Fruit fly (Drosophila melanogaster) Kc167 (cell line): ENCODE measurements around the gene Vps45.

Experiments
- insv ChIP-seq: fragments of >200 bp; optimal IDR thresholded peaks from 3 replicates; lab custom pipeline; 2018; ENCODE audit warnings: missing external identifiers
- psq ChIP-seq: fragments of >200 bp; optimal IDR thresholded peaks from 2 replicates; lab custom pipeline; 2017; ENCODE audit warnings: missing external identifiers

DNA sequence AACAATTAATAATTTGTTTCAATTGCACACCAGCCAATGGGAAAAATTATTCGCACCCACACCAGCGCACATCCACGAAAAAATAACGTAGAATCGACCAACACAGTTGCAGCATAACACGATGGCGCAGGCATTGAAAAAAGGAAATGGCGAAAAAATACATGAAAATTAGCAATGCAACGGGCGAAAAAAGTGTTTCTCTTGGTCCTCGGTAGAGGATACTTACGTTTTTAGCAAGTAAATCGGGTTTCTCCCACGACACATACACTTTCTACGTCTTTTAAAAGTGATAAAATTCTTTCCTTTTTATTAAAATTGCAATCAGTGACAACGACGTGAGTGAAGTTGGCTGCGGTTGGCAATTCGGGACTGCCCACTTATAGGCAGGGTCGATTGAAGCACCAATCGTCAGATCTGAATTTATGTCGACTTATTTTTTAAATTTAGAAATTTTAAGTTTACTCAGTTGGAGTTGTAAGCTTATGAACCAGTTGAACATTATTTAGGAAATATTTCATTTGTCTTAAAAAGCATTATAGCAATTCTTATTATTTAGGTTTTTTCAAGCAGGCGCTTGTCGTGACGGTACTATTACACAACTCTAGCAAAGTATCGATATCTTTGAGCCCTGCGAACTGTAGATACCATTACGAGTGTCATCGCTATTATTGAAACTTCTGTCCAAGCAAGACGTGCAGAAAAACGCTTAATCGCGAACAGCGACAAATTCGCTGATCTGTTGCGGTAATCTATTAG lies 13.8 kb downstream of the Vps45 start, which contains the start of the genes Kap-alpha3 and Son:
- no peak for TF ChIP-seq insv
- TF ChIP-seq psq = no peak
